Worm (Caenorhabditis elegans) whole organism, midembryonic: Measurements from ENCODE around the gene F42A9.9.

Experiments
- T22C8.4 ChIP-seq: fragments of 200-800 bp; sonication (Bioruptor generic); IDR thresholded peaks from 2 replicates; pipeline ENCODE4 v1.3.6; 2022; ENCODE audit warnings: missing genetic modification characterization, missing compliant biosample characterization
- cog-1 ChIP-seq: sonication (generic microtip); optimal IDR thresholded peaks from 2 replicates; lab custom pipeline; 2016; ENCODE audit warnings: missing genetic modification characterization, missing compliant biosample characterization
- flt-1 ChIP-seq: fragments of 200-800 bp; sonication (Bioruptor generic); IDR thresholded peaks from 2 replicates; pipeline ENCODE4 v1.3.6; 2022; ENCODE audit warnings: missing genetic modification characterization, missing compliant biosample characterization
- klf-2 ChIP-seq: fragments of 200-800 bp; sonication (Bioruptor generic); conservative IDR thresholded peaks from 2 replicates; pipeline ENCODE4 v1.3.6; 2022; ENCODE audit warnings: missing genetic modification reagents, missing genetic modification characterization, missing compliant biosample characterization
- tab-1 ChIP-seq: fragments of 200-800 bp; sonication (Bioruptor generic); IDR thresholded peaks from 2 replicates; pipeline ENCODE4 v1.3.6; 2022; ENCODE audit warnings: missing genetic modification characterization, missing compliant biosample characterization
- ztf-29 ChIP-seq: fragments of 200-800 bp; sonication (Bioruptor generic); IDR thresholded peaks from 2 replicates; pipeline ENCODE4 v1.3.6; 2022; ENCODE audit warnings: missing genetic modification reagents, missing genetic modification characterization, missing compliant biosample characterization

DNA sequence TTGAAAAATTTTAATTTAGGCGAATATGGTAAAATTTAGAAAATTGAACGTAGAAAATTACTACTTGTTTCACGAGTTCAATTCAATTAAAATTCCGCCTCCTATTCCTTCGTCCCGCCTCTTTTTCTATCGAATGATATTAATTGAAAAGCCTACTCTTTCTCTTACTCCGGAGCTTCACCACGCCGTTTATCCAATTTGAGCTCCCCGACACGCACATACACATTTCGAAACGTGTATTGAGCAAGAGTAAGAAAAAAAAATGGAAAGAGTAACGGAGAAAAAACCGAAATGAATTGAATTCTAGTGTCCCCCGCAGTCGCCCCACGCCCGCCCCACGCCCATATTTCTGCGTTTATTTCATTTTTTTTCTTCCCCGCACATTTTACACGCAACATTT is 12.4 kb downstream of the F42A9.9 start:
- TF ChIP-seq flt-1 (GFP tag; lab: Robert Waterston, UW) (no peak), klf-2 (GFP tag; lab: Robert Waterston, UW) (no peak), tab-1 (GFP tag; lab: Robert Waterston, UW) (no peak), ztf-29 (no peak), cog-1 (tag; lab: Kevin White, UChicago) (no peak), T22C8.4 (GFP tag; lab: Robert Waterston, UW) (no peak)
